Worm (Caenorhabditis elegans) whole organism, young adult: ENCODE measurements around the gene Y49F6B.8.

Source experiments
- ama-1 ChIP-seq, 3 experiments: fragments of 150-350 bp in 1 of 3; sonication (generic microtip) in 2 of 3; optimal IDR thresholded peaks; 2 replicates each; lab custom pipeline; 2014 to 2018; ENCODE audit warnings: missing biosample characterization in 2 of 3, missing genetic modification characterization in 2 of 3, missing genetic modification reagents in 2 of 3
- nhr-179 ChIP-seq: sonication (generic microtip); optimal IDR thresholded peaks from 2 replicates; lab custom pipeline; 2016; ENCODE audit warnings: mild to moderate bottlenecking, missing genetic modification characterization, missing compliant biosample characterization
- sea-2 ChIP-seq: fragments of 200-800 bp; sonication (Bioruptor generic); IDR thresholded peaks from 2 replicates; pipeline ENCODE4 v1.3.6; 2022; ENCODE audit warnings: missing genetic modification characterization, missing compliant biosample characterization
- zim-3 ChIP-seq: sonication (generic microtip); optimal IDR thresholded peaks from 2 replicates; lab custom pipeline; 2017; ENCODE audit warnings: mild to moderate bottlenecking, missing genetic modification characterization, moderate library complexity, missing compliant biosample characterization

DNA sequence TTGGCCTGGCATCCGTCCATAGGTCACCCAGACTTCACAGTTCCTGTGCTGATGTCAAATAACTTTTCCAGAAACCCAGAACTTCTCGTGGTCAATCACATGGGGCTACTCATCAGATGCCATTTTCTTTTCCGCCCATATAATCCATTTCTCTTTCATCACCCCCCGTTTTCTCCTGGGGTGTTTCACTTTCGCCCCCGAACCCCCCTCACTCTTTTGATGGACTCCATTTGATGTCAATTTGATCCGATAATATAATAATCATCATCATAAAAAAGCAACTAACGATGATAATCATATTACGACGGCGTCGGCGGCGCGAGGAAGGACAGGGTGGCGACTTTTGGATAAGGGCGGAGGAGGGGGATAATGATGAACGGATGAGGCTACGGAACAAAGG is 43.2 kb downstream of the Y49F6B.8 start:
- TF ChIP-seq sea-2 (GFP tag; lab: Robert Waterston, UW) = no peak
- TF ChIP-seq nhr-179 (tag; lab: Kevin White, UChicago) = no peak
- TF ChIP-seq ama-1 (optimal IDR thresholded peaks at IDR 0.05; lab: Kevin White, UChicago) = no peak
- TF ChIP-seq ama-1 (GFP tag; optimal IDR thresholded peaks at IDR 0.05; lab: Kevin White, UChicago) = no peak
- no peak for TF ChIP-seq zim-3 (tag; lab: Kevin White, UChicago)
